Fruit fly (Drosophila melanogaster): ENCODE measurements around the gene CG11425.

DNA sequence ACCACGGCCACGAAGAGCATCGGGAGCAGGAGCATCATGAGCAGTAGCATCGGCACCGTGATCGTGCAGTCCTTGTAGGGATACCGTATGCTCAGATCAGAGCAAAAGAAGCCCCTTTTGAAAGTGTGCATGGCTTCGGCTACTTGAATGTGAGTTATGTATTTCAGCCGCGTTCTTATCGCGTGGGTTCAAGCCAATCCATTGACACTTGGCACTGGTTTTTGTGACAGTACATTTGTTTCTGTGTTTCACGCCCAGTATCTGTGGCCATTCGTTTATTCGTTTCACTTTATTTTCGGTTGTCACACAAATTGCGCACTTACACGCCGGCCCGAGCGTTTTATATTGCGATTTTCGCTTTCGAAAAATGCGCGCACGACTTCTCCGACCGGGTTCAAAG lies 14.2 kb upstream of the CG11425 start:
- TF ChIP-seq CG12768 (GFP tag; optimal IDR thresholded peaks at IDR 0.05) (no peak), tj (GFP tag; optimal IDR thresholded peaks at IDR 0.05) (no peak), CG14711 (tag; optimal IDR thresholded peaks at IDR 0.05) (no peak), Mnt (GFP tag; optimal IDR thresholded peaks at IDR 0.05) (no peak), bab1 (GFP tag; optimal IDR thresholded peaks at IDR 0.05) (no peak), CG7101 (tag; optimal IDR thresholded peaks at IDR 0.05) (no peak), CG1620 (GFP tag; optimal IDR thresholded peaks at IDR 0.05) (no peak)
